Worm (Caenorhabditis elegans) whole organism, young adult: ENCODE measurements around the gene F48E3.2.

Source experiments
- C06A6.2 ChIP-seq: fragments of 200-800 bp; sonication (Bioruptor generic); conservative IDR thresholded peaks from 2 replicates; pipeline ENCODE4 v1.3.6; 2022; ENCODE audit warnings: missing genetic modification characterization, missing compliant biosample characterization
- F22D6.2 ChIP-seq: sonication (generic microtip); optimal IDR thresholded peaks from 2 replicates; lab custom pipeline; 2016; ENCODE audit warnings: mild to moderate bottlenecking, missing genetic modification characterization, missing compliant biosample characterization
- F37B4.10 ChIP-seq: fragments of 200-800 bp; sonication (Bioruptor generic); IDR thresholded peaks from 2 replicates; pipeline ENCODE4 v1.3.6; 2022; ENCODE audit warnings: missing genetic modification characterization, missing compliant biosample characterization
- K11D2.4 ChIP-seq: fragments of 200-800 bp; sonication (Bioruptor generic); IDR thresholded peaks from 2 replicates; pipeline ENCODE4 v1.3.6; 2022; ENCODE audit warnings: missing genetic modification reagents, missing genetic modification characterization, missing compliant biosample characterization
- K12H6.12 ChIP-seq: fragments of 200-800 bp; sonication (Bioruptor generic); optimal IDR thresholded peaks from 2 replicates; lab custom pipeline; 2018; ENCODE audit warnings: mild to moderate bottlenecking, missing genetic modification characterization, missing compliant biosample characterization
- Y53F4B.3 ChIP-seq: fragments of 200-800 bp; sonication (Bioruptor generic); IDR thresholded peaks from 2 replicates; pipeline ENCODE4 v1.3.6; 2022; ENCODE audit warnings: missing genetic modification reagents, missing genetic modification characterization, missing compliant biosample characterization
- Y79H2A.3 ChIP-seq: fragments of 200-800 bp; sonication (Bioruptor generic); conservative IDR thresholded peaks from 2 replicates; pipeline ENCODE4 v1.3.6; 2022; ENCODE audit warnings: missing genetic modification reagents, missing genetic modification characterization, missing compliant biosample characterization
- Y95B8A.8 ChIP-seq: fragments of 200-800 bp; sonication (Bioruptor generic); IDR thresholded peaks from 2 replicates; pipeline ENCODE4 v1.3.6; 2022; ENCODE audit warnings: missing genetic modification reagents, missing genetic modification characterization, missing compliant biosample characterization
- aptf-2 ChIP-seq: fragments of 200-800 bp; sonication (Bioruptor generic); conservative IDR thresholded peaks from 2 replicates; pipeline ENCODE4 v1.3.6; 2022; ENCODE audit warnings: missing genetic modification reagents, missing genetic modification characterization, missing compliant biosample characterization
- atf-7 ChIP-seq: sonication (generic microtip); optimal IDR thresholded peaks from 2 replicates; lab custom pipeline; 2017; ENCODE audit warnings: mild to moderate bottlenecking, missing genetic modification characterization, missing compliant biosample characterization
- attf-3 ChIP-seq: fragments of 200-800 bp; sonication (Bioruptor generic); conservative IDR thresholded peaks from 2 replicates; pipeline ENCODE4 v1.3.6; 2022; ENCODE audit warnings: missing genetic modification reagents, missing genetic modification characterization, missing compliant biosample characterization
- bed-1 ChIP-seq: fragments of 200-800 bp; sonication (Bioruptor generic); IDR thresholded peaks from 2 replicates; pipeline ENCODE4 v1.3.6; 2022; ENCODE audit warnings: missing genetic modification reagents, missing genetic modification characterization, missing compliant biosample characterization
- ccch-3 ChIP-seq: fragments of 200-800 bp; sonication (Bioruptor generic); optimal IDR thresholded peaks from 2 replicates; lab custom pipeline; 2018; ENCODE audit warnings: mild to moderate bottlenecking, missing genetic modification characterization, missing compliant biosample characterization
- cebp-1 ChIP-seq, 2 experiments: fragments of 200-800 bp in 1 of 2; sonication (Bioruptor generic) in 1 of 2; sonication (generic microtip) in 1 of 2; IDR thresholded peaks in 1 of 2; optimal IDR thresholded peaks in 1 of 2; 2 replicates each; pipeline versions ENCODE4 v1.3.6 to Lab custom; 2017 to 2022; ENCODE audit warnings: missing compliant biosample characterization in 2 of 2, missing genetic modification characterization in 2 of 2, mild to moderate bottlenecking in 1 of 2, missing genetic modification reagents in 1 of 2, moderate library complexity in 1 of 2
- cebp-2 ChIP-seq: fragments of 200-800 bp; sonication (Bioruptor generic); IDR thresholded peaks from 2 replicates; pipeline ENCODE4 v1.3.6; 2022; ENCODE audit warnings: missing genetic modification characterization, missing compliant biosample characterization
- ceh-100 ChIP-seq: fragments of 200-800 bp; sonication (Bioruptor generic); IDR thresholded peaks from 2 replicates; pipeline ENCODE4 v1.3.6; 2022; ENCODE audit warnings: missing genetic modification reagents, missing genetic modification characterization, missing compliant biosample characterization
- ceh-27 ChIP-seq: fragments of 200-800 bp; sonication (Bioruptor generic); optimal IDR thresholded peaks from 2 replicates; lab custom pipeline; 2018; ENCODE audit warnings: mild to moderate bottlenecking, missing genetic modification characterization, moderate library complexity, missing compliant biosample characterization
- ceh-40 ChIP-seq: fragments of 200-800 bp; sonication (Bioruptor generic); IDR thresholded peaks from 2 replicates; pipeline ENCODE4 v1.3.6; 2022; ENCODE audit warnings: missing genetic modification characterization, missing compliant biosample characterization
- ceh-58 ChIP-seq: fragments of 200-800 bp; sonication (Bioruptor generic); IDR thresholded peaks from 2 replicates; pipeline ENCODE4 v1.3.6; 2022; ENCODE audit warnings: missing genetic modification characterization, missing compliant biosample characterization
- chd-7 ChIP-seq: sonication (generic microtip); optimal IDR thresholded peaks from 2 replicates; lab custom pipeline; 2016; ENCODE audit warnings: mild to moderate bottlenecking, missing genetic modification characterization, moderate library complexity, missing compliant biosample characterization
- egl-44 ChIP-seq: fragments of 200-800 bp; sonication (Bioruptor generic); IDR thresholded peaks from 2 replicates; pipeline ENCODE4 v1.3.6; 2022; ENCODE audit warnings: missing genetic modification reagents, missing genetic modification characterization, missing compliant biosample characterization
- him-1 ChIP-seq: sonication (generic microtip); optimal IDR thresholded peaks from 2 replicates; lab custom pipeline; 2016; ENCODE audit warnings: missing genotype, missing genetic modification reagents, missing genetic modification characterization, missing compliant biosample characterization
- hsf-1 ChIP-seq: fragments of 200-800 bp; sonication (Bioruptor generic); IDR thresholded peaks from 2 replicates; pipeline ENCODE4 v1.3.6; 2022; ENCODE audit warnings: missing genetic modification reagents, missing genetic modification characterization, missing compliant biosample characterization
- let-607 ChIP-seq, 2 experiments: fragments of 200-800 bp in 1 of 2; sonication (Bioruptor generic) in 1 of 2; sonication (generic microtip) in 1 of 2; optimal IDR thresholded peaks; 2 replicates each; lab custom pipeline; 2016 to 2018; ENCODE audit warnings: mild to moderate bottlenecking in 2 of 2, missing compliant biosample characterization in 2 of 2, missing genetic modification characterization in 2 of 2, moderate library complexity in 2 of 2, missing genotype in 1 of 2
- lin-26 ChIP-seq: fragments of 200-800 bp; sonication (Bioruptor generic); IDR thresholded peaks from 2 replicates; pipeline ENCODE4 v1.3.6; 2022; ENCODE audit warnings: missing genetic modification reagents, missing genetic modification characterization, missing compliant biosample characterization
- madf-6 ChIP-seq: fragments of 200-800 bp; sonication (Bioruptor generic); IDR thresholded peaks from 2 replicates; pipeline ENCODE4 v1.3.6; 2022; ENCODE audit warnings: missing genetic modification reagents, missing genetic modification characterization, missing compliant biosample characterization
- mel-28 ChIP-seq: sonication (generic microtip); optimal IDR thresholded peaks from 2 replicates; lab custom pipeline; 2016; ENCODE audit warnings: borderline replicate concordance, mild to moderate bottlenecking, missing genetic modification characterization, missing compliant biosample characterization
- nhr-80 ChIP-seq: sonication (generic microtip); optimal IDR thresholded peaks from 2 replicates; lab custom pipeline; 2016; ENCODE audit warnings: missing genetic modification characterization, missing compliant biosample characterization
- repo-1 ChIP-seq: sonication (generic microtip); optimal IDR thresholded peaks from 2 replicates; lab custom pipeline; 2017; ENCODE audit warnings: mild to moderate bottlenecking, missing genetic modification characterization, missing compliant biosample characterization
- sea-2 ChIP-seq: fragments of 200-800 bp; sonication (Bioruptor generic); IDR thresholded peaks from 2 replicates; pipeline ENCODE4 v1.3.6; 2022; ENCODE audit warnings: missing genetic modification characterization, missing compliant biosample characterization
- snpc-1.3 ChIP-seq: sonication (generic microtip); optimal IDR thresholded peaks from 2 replicates; lab custom pipeline; 2017; ENCODE audit warnings: missing genetic modification characterization, mild to moderate bottlenecking, missing compliant biosample characterization, antibody characterized with exemption, moderate library complexity, missing genotype, missing genetic modification reagents; ENCODE audit not compliant: insufficient read depth
- snpc-4 ChIP-seq, 5 experiments: fragments of 150-350 bp in 1 of 5; sonication (generic microtip) in 4 of 5; optimal IDR thresholded peaks; 2 replicates each; lab custom pipeline; 2014 to 2018; ENCODE audit warnings: missing genetic modification characterization in 5 of 5, missing biosample characterization in 3 of 5, antibody characterized with exemption in 2 of 5, mild to moderate bottlenecking in 2 of 5, missing compliant biosample characterization in 2 of 5, missing genotype in 2 of 5, moderate library complexity in 2 of 5, missing genetic modification reagents in 1 of 5
- sptf-2 ChIP-seq: fragments of 200-800 bp; sonication (Bioruptor generic); optimal IDR thresholded peaks from 2 replicates; lab custom pipeline; 2018; ENCODE audit warnings: mild to moderate bottlenecking, missing genetic modification characterization, missing compliant biosample characterization
- tbp1 ChIP-seq: fragments of 200-800 bp; sonication (Bioruptor generic); optimal IDR thresholded peaks from 2 replicates; lab custom pipeline; 2018; ENCODE audit warnings: mild to moderate bottlenecking, missing genetic modification characterization, missing compliant biosample characterization
- unc-130 ChIP-seq: sonication (generic microtip); optimal IDR thresholded peaks from 2 replicates; lab custom pipeline; 2016; ENCODE audit warnings: missing genetic modification reagents, missing genetic modification characterization, missing compliant biosample characterization
- unc-62 ChIP-seq: fragments of 150-350 bp; optimal IDR thresholded peaks from 2 replicates; lab custom pipeline; 2014; ENCODE audit warnings: missing biosample characterization, missing genetic modification reagents, missing genetic modification characterization
- zfh-2 ChIP-seq: fragments of 200-800 bp; sonication (Bioruptor generic); conservative IDR thresholded peaks from 2 replicates; pipeline ENCODE4 v1.3.6; 2022; ENCODE audit warnings: missing genetic modification reagents, missing genetic modification characterization, missing compliant biosample characterization
- ztf-25 ChIP-seq: fragments of 200-800 bp; sonication (Bioruptor generic); IDR thresholded peaks from 2 replicates; pipeline ENCODE4 v1.3.6; 2022; ENCODE audit warnings: missing genetic modification reagents, missing genetic modification characterization, missing compliant biosample characterization
- ztf-6 ChIP-seq: fragments of 200-800 bp; sonication (Bioruptor generic); IDR thresholded peaks from 2 replicates; pipeline ENCODE4 v1.3.6; 2022; ENCODE audit warnings: missing genetic modification reagents, missing genetic modification characterization, missing compliant biosample characterization

The F48E3.2 gene

DNA sequence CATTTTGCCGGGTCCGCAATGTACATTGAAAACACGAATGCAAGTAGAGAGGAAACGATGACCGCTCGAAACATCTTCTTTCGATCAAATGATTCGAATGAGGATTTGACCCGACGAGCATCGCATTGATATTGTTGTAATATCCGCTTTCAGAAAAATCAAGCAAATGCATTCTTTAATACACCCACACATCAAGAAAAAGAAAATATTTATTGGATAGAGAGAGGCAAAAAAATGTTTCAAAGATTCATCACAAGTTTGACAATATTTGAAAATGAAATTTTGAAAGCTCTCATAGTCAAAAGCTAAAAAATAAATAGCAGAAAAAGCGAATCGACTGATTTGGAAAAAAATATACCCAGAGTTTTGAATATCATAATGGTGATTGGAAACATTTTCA lies 2.6 kb upstream of the F48E3.2 start, which contains the start of gene try-14:
TSS of gene try-14 (minus strand) at position 101 of the 400 bp plus-strand sequence.
- no peak for TF ChIP-seq ceh-40 (GFP tag; lab: Robert Waterston, UW)
- TF ChIP-seq ccch-3 (GFP tag; lab: Kevin White, UChicago): no peak
- TF ChIP-seq cebp-1 (GFP tag; IDR thresholded peaks at IDR 0.05; lab: Robert Waterston, UW): no peak
- no peak for TF ChIP-seq cebp-1 (tag; optimal IDR thresholded peaks at IDR 0.05; lab: Kevin White, UChicago)
- TF ChIP-seq ceh-100 (GFP tag; lab: Robert Waterston, UW): no peak
- no peak for TF ChIP-seq ceh-58
- no peak for TF ChIP-seq egl-44
- no peak for TF ChIP-seq mel-28 (tag; lab: Kevin White, UChicago)

DNA sequence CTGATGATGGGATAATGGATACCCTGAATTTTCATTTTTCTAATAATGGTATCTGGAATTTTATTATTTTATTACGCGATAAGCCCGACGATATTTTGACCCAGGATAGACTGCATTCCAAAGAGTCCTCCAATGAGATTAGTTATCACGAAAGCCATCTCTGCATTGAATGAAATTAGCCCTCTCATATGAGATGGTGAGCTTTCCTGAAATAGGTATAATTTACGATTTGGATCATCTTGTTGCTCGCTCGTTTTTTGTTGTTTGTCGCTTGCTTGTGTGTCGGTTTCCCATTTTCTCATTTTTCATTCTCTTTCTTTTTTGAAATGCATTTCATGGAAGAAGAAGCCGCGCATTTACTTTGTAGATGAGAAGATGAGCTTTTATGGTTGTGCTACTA lies 1.4 kb downstream of the F48E3.2 start:
- no peak for TF ChIP-seq Y95B8A.8
- TF ChIP-seq F37B4.10: 0 out of 2 replicates have a peak, but pooled peaks have one; percentile 68

DNA sequence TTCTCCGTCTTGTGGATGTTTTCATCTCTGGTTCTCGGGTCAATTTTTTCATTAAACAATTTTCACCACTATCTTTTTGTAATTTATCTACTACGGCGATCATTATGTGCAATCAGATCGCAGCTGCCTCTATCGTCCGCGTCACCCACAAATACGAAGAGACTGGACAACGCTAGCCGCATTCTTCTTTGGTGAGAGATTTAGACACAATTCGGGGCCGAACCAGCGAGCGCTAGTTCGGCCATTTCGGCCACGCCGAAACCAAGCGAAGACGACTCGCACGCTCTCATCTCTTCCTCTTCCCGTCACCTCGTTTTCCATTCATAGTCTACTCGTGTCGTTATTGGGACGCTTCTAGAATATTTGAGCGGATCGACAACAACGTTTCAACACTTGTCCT lies 7.2 kb downstream of the F48E3.2 start, which contains the start of gene gly-12:
TSS of gene gly-12 (plus strand) at position 117 of the 400 bp plus-strand sequence.
- TF ChIP-seq ceh-27 (GFP tag; lab: Kevin White, UChicago): peak; percentile 36
- TF ChIP-seq chd-7: no peak
- no peak for TF ChIP-seq K12H6.12 (tag; lab: Kevin White, UChicago)
- TF ChIP-seq Y53F4B.3 (GFP tag; lab: Robert Waterston, UW): no peak
- no peak for TF ChIP-seq K11D2.4 (GFP tag; lab: Robert Waterston, UW)
- TF ChIP-seq lin-26 (GFP tag; lab: Robert Waterston, UW): no peak
- no peak for TF ChIP-seq C06A6.2 (GFP tag; lab: Robert Waterston, UW)
- no peak for TF ChIP-seq madf-6
- peak; percentile 74 for TF ChIP-seq zfh-2 (GFP tag; lab: Robert Waterston, UW)

ce11 chrX:7480756-7481155 lies 12.2 kb downstream of the F48E3.2 start, which contains the start of gene F48E3.9:
Gene F48E3.9 (plus strand): TSS chrX:7481056.
- no peak for TF ChIP-seq hsf-1
- no peak for TF ChIP-seq ztf-25 (GFP tag; lab: Robert Waterston, UW)
- no peak for TF ChIP-seq Y79H2A.3 (GFP tag; lab: Robert Waterston, UW)
- TF ChIP-seq zfh-2 (GFP tag; lab: Robert Waterston, UW): no peak
- no peak for TF ChIP-seq repo-1
- no peak for TF ChIP-seq chd-7
- no peak for TF ChIP-seq C06A6.2 (GFP tag; lab: Robert Waterston, UW)
- TF ChIP-seq sea-2 (GFP tag; lab: Robert Waterston, UW): no peak
- no peak for TF ChIP-seq snpc-4 (GFP tag; optimal IDR thresholded peaks at IDR 0.05; lab: Kevin White, UChicago)
- no peak for TF ChIP-seq snpc-4 (tag; optimal IDR thresholded peaks at IDR 0.05; lab: Kevin White, UChicago)
- TF ChIP-seq attf-3 (GFP tag; lab: Robert Waterston, UW): no peak

ce11 chrX:7478948-7479347 lies 14.0 kb downstream of the F48E3.2 start, which contains the start of gene mek-1:
Gene mek-1 (plus strand): TSS chrX:7479248.
- TF ChIP-seq aptf-2: no peak
- TF ChIP-seq ztf-25 (GFP tag; lab: Robert Waterston, UW): no peak
- TF ChIP-seq unc-62 (GFP tag; lab: Kevin White, UChicago): no peak

ce11 chrX:7478476-7478875 lies 14.4 kb downstream of the F48E3.2 start:
- TF ChIP-seq attf-3 (GFP tag; lab: Robert Waterston, UW): no peak
- TF ChIP-seq Y95B8A.8: no peak
- TF ChIP-seq tbp1 (GFP tag; lab: Kevin White, UChicago): no peak
- no peak for TF ChIP-seq bed-1
- no peak for TF ChIP-seq F22D6.2 (tag; lab: Kevin White, UChicago)
- no peak for TF ChIP-seq him-1 (tag; lab: Kevin White, UChicago)
- TF ChIP-seq cebp-2: no peak
- TF ChIP-seq snpc-1.3 (tag; lab: Kevin White, UChicago): no peak
- no peak for TF ChIP-seq ztf-6
- no peak for TF ChIP-seq let-607 (tag; optimal IDR thresholded peaks at IDR 0.05; lab: Kevin White, UChicago)
- TF ChIP-seq ceh-58: no peak
- no peak for TF ChIP-seq ztf-25 (GFP tag; lab: Robert Waterston, UW)
- TF ChIP-seq unc-130 (GFP tag; lab: Kevin White, UChicago): no peak
- no peak for TF ChIP-seq sptf-2 (GFP tag; lab: Kevin White, UChicago)
- TF ChIP-seq nhr-80 (tag; lab: Kevin White, UChicago): peak; percentile 61
- TF ChIP-seq atf-7 (tag; lab: Kevin White, UChicago): no peak
- TF ChIP-seq ceh-40 (GFP tag; lab: Robert Waterston, UW): no peak
